Fruit fly (Drosophila melanogaster): Measurements from ENCODE around the gene Mulk.

Mulk gene

dm6 chr2L:10269854-10270253 lies at the start of gene Mulk:
Gene Mulk (plus strand): TSS chr2L:10270051.
- no peak for TF ChIP-seq EcR (GFP tag; optimal IDR thresholded peaks at IDR 0.05)
- no peak for TF ChIP-seq pan (optimal IDR thresholded peaks at IDR 0.05)
- TF ChIP-seq CG8478 (optimal IDR thresholded peaks at IDR 0.05): no peak
- TF ChIP-seq psq (optimal IDR thresholded peaks at IDR 0.05): no peak
- no peak for TF ChIP-seq Dll (optimal IDR thresholded peaks at IDR 0.05)
- TF ChIP-seq usp (GFP tag; optimal IDR thresholded peaks at IDR 0.05): no peak

dm6 chr2L:10220501-10221386 lies 49.1 kb upstream of the Mulk start, which contains the start of the genes Npc1a and Prosalpha6:
Gene Npc1a (minus strand): TSS chr2L:10221216.
Gene Prosalpha6 (plus strand): TSS chr2L:10221351.
- no peak for TF ChIP-seq usp (GFP tag; optimal IDR thresholded peaks at IDR 0.05)

dm6 chr2L:10221387-10221705 lies 48.5 kb upstream of the Mulk start:
- no peak for TF ChIP-seq psq (optimal IDR thresholded peaks at IDR 0.05)

- no peak for TF ChIP-seq psq (optimal IDR thresholded peaks at IDR 0.05)
- TF ChIP-seq CG8478 (optimal IDR thresholded peaks at IDR 0.05): no peak
- no peak for TF ChIP-seq Dll (optimal IDR thresholded peaks at IDR 0.05)
- TF ChIP-seq usp (GFP tag; optimal IDR thresholded peaks at IDR 0.05): no peak
- no peak for TF ChIP-seq pan (optimal IDR thresholded peaks at IDR 0.05)
- TF ChIP-seq EcR (GFP tag; optimal IDR thresholded peaks at IDR 0.05): no peak
Observed at dm6 chr2L:10222550-10223231, 47.2 kb upstream of the Mulk start, which contains the start of gene Bcs1. Gene Bcs1 (plus strand): TSS chr2L:10222657.

- TF ChIP-seq usp (GFP tag; optimal IDR thresholded peaks at IDR 0.05) (no peak), pan (optimal IDR thresholded peaks at IDR 0.05) (no peak), Dll (optimal IDR thresholded peaks at IDR 0.05) (no peak), CG8478 (optimal IDR thresholded peaks at IDR 0.05) (no peak), psq (optimal IDR thresholded peaks at IDR 0.05) (no peak), EcR (GFP tag; optimal IDR thresholded peaks at IDR 0.05) (no peak)
Observed at dm6 chr2L:10226213-10226723, 43.6 kb upstream of the Mulk start.

- no peak for TF ChIP-seq psq (optimal IDR thresholded peaks at IDR 0.05)
- TF ChIP-seq pan (optimal IDR thresholded peaks at IDR 0.05): no peak
Observed at dm6 chr2L:10226724-10227407, 43.0 kb upstream of the Mulk start, which contains the start of gene CG5708. Gene CG5708 (minus strand): TSS chr2L:10226808.

dm6 chr2L:10230455-10230854 lies 39.4 kb upstream of the Mulk start:
- TF ChIP-seq pan (optimal IDR thresholded peaks at IDR 0.05) (no peak), CG8478 (optimal IDR thresholded peaks at IDR 0.05) (no peak), psq (optimal IDR thresholded peaks at IDR 0.05) (no peak), usp (GFP tag; optimal IDR thresholded peaks at IDR 0.05) (no peak), Dll (optimal IDR thresholded peaks at IDR 0.05) (no peak), EcR (GFP tag; optimal IDR thresholded peaks at IDR 0.05) (no peak)

- TF ChIP-seq EcR (GFP tag; optimal IDR thresholded peaks at IDR 0.05): no peak
Observed at dm6 chr2L:10231092-10231494, 38.8 kb upstream of the Mulk start.

dm6 chr2L:10231510-10231909 lies 38.3 kb upstream of the Mulk start, which contains the start of gene ova:
Gene ova (minus strand): TSS chr2L:10231692.
- TF ChIP-seq pan (optimal IDR thresholded peaks at IDR 0.05) (no peak), CG8478 (optimal IDR thresholded peaks at IDR 0.05) (no peak), usp (GFP tag; optimal IDR thresholded peaks at IDR 0.05) (no peak), Dll (optimal IDR thresholded peaks at IDR 0.05) (no peak), EcR (GFP tag; optimal IDR thresholded peaks at IDR 0.05) (no peak), psq (optimal IDR thresholded peaks at IDR 0.05) (no peak)

dm6 chr2L:10232152-10232816 lies 37.6 kb upstream of the Mulk start, which contains the start of gene eEF1delta:
Gene eEF1delta (plus strand): TSS chr2L:10232507.
- no peak for TF ChIP-seq usp (GFP tag; optimal IDR thresholded peaks at IDR 0.05)
- no peak for TF ChIP-seq psq (optimal IDR thresholded peaks at IDR 0.05)
- TF ChIP-seq Dll (optimal IDR thresholded peaks at IDR 0.05): no peak
- TF ChIP-seq pan (optimal IDR thresholded peaks at IDR 0.05): no peak
- no peak for TF ChIP-seq EcR (GFP tag; optimal IDR thresholded peaks at IDR 0.05)
- no peak for TF ChIP-seq CG8478 (optimal IDR thresholded peaks at IDR 0.05)

dm6 chr2L:10232827-10233226 lies 37.0 kb upstream of the Mulk start:
- no peak for TF ChIP-seq psq (optimal IDR thresholded peaks at IDR 0.05)
- TF ChIP-seq Dll (optimal IDR thresholded peaks at IDR 0.05): no peak
- TF ChIP-seq CG8478 (optimal IDR thresholded peaks at IDR 0.05): no peak
- TF ChIP-seq pan (optimal IDR thresholded peaks at IDR 0.05): no peak
- TF ChIP-seq EcR (GFP tag; optimal IDR thresholded peaks at IDR 0.05): no peak
- TF ChIP-seq usp (GFP tag; optimal IDR thresholded peaks at IDR 0.05): no peak

All from whole organism.